Worm (Caenorhabditis elegans) whole organism, L4 larva: Measurements from ENCODE around the gene srr-8.

Source experiments
- D1046.2 ChIP-seq: fragments of 200-800 bp; sonication (Bioruptor generic); IDR thresholded peaks from 2 replicates; pipeline ENCODE4 v1.3.6; 2022; ENCODE audit warnings: missing genetic modification characterization, missing compliant biosample characterization
- F44E2.7 ChIP-seq: fragments of 200-800 bp; sonication (Bioruptor generic); IDR thresholded peaks from 2 replicates; pipeline ENCODE4 v2.1.2; 2022; ENCODE audit warnings: missing genetic modification characterization, missing compliant biosample characterization
- F49E8.2 ChIP-seq: sonication (generic microtip); optimal IDR thresholded peaks from 2 replicates; lab custom pipeline; 2016; ENCODE audit warnings: missing compliant biosample characterization, mild to moderate bottlenecking, missing genetic modification characterization, borderline replicate concordance
- T20F7.1 ChIP-seq: fragments of 200-800 bp; sonication (Bioruptor generic); optimal IDR thresholded peaks from 2 replicates; lab custom pipeline; 2018; ENCODE audit warnings: mild to moderate bottlenecking, missing genetic modification characterization, missing compliant biosample characterization
- T26A8.4 ChIP-seq: fragments of 200-800 bp; sonication (Bioruptor generic); IDR thresholded peaks from 2 replicates; pipeline ENCODE4 v1.3.6; 2022; ENCODE audit warnings: missing genetic modification characterization, missing compliant biosample characterization
- ZK337.2 ChIP-seq: fragments of 200-800 bp; sonication (Bioruptor generic); IDR thresholded peaks from 2 replicates; pipeline ENCODE4 v1.3.6; 2022; ENCODE audit warnings: missing genetic modification reagents, missing genetic modification characterization, missing compliant biosample characterization
- ama-1 ChIP-seq: fragments of 150-350 bp; optimal IDR thresholded peaks from 2 replicates; lab custom pipeline; 2014; ENCODE audit warnings: inconsistent platforms, mixed read lengths
- ceh-62 ChIP-seq: sonication (generic microtip); optimal IDR thresholded peaks from 2 replicates; lab custom pipeline; 2017; ENCODE audit warnings: missing biosample characterization, missing genetic modification characterization
- daf-16 ChIP-seq, 3 experiments: sonication (generic microtip); optimal IDR thresholded peaks; 2 replicates each; lab custom pipeline; 2016 to 2017; ENCODE audit warnings: missing genetic modification characterization in 3 of 3, missing genetic modification reagents in 3 of 3, mild to moderate bottlenecking in 2 of 3, missing compliant biosample characterization in 2 of 3, missing biosample characterization in 1 of 3, moderate library complexity in 1 of 3
- dmd-6 ChIP-seq: fragments of 200-800 bp; sonication (Bioruptor generic); IDR thresholded peaks from 2 replicates; pipeline ENCODE4 v1.3.6; 2022; ENCODE audit warnings: missing genetic modification reagents, missing genetic modification characterization, missing compliant biosample characterization
- dve-1 ChIP-seq: sonication (generic microtip); optimal IDR thresholded peaks from 2 replicates; lab custom pipeline; 2017; ENCODE audit warnings: antibody characterized with exemption, mild to moderate bottlenecking, missing genetic modification characterization, missing compliant biosample characterization; ENCODE audit not compliant: insufficient read depth
- egl-27 ChIP-seq: sonication (generic microtip); optimal IDR thresholded peaks from 3 replicates; lab custom pipeline; 2017; ENCODE audit warnings: missing biosample characterization, missing genetic modification reagents, missing genetic modification characterization
- fos-1 ChIP-seq: fragments of 150-350 bp; optimal IDR thresholded peaks from 2 replicates; lab custom pipeline; 2014; ENCODE audit warnings: missing biosample characterization, missing genetic modification characterization
- hlh-11 ChIP-seq: fragments of 200-800 bp; sonication (Bioruptor generic); optimal IDR thresholded peaks from 2 replicates; lab custom pipeline; 2018; ENCODE audit warnings: mild to moderate bottlenecking, missing genetic modification characterization, missing compliant biosample characterization
- jun-1 ChIP-seq: fragments of 150-350 bp; optimal IDR thresholded peaks from 2 replicates; lab custom pipeline; 2014; ENCODE audit warnings: missing biosample characterization, missing genetic modification reagents, missing genetic modification characterization
- lir-3 ChIP-seq: sonication (generic microtip); optimal IDR thresholded peaks from 2 replicates; lab custom pipeline; 2016; ENCODE audit warnings: mild to moderate bottlenecking, missing genetic modification characterization, missing compliant biosample characterization
- lsy-2 ChIP-seq, 2 experiments: fragments of 150-350 bp in 1 of 2; sonication (generic microtip) in 1 of 2; optimal IDR thresholded peaks; 2 replicates each; lab custom pipeline; 2014 to 2017; ENCODE audit warnings: missing biosample characterization in 2 of 2, missing genetic modification characterization in 2 of 2
- madf-5 ChIP-seq, 2 experiments: fragments of 200-800 bp; sonication (Bioruptor generic); IDR thresholded peaks; 2 replicates each; pipeline ENCODE4 v1.3.6; 2022; ENCODE audit warnings: missing compliant biosample characterization in 2 of 2, missing genetic modification characterization in 2 of 2
- mes-2 ChIP-seq: sonication (generic microtip); optimal IDR thresholded peaks from 2 replicates; lab custom pipeline; 2016; ENCODE audit warnings: missing genotype, mild to moderate bottlenecking, missing genetic modification characterization, missing compliant biosample characterization; ENCODE audit not compliant: poor library complexity, severe bottlenecking
- nhr-11 ChIP-seq: fragments of 150-350 bp; optimal IDR thresholded peaks from 2 replicates; lab custom pipeline; 2014; ENCODE audit warnings: missing biosample characterization, missing genetic modification characterization
- nhr-111 ChIP-seq: fragments of 200-800 bp; sonication (Bioruptor generic); optimal IDR thresholded peaks from 2 replicates; lab custom pipeline; 2018; ENCODE audit warnings: mild to moderate bottlenecking, missing genetic modification characterization, missing compliant biosample characterization
- nhr-25 ChIP-seq: sonication (generic microtip); optimal IDR thresholded peaks from 2 replicates; lab custom pipeline; 2017; ENCODE audit warnings: missing genetic modification characterization, mild to moderate bottlenecking, missing compliant biosample characterization, antibody characterized with exemption, moderate library complexity, borderline replicate concordance; ENCODE audit not compliant: insufficient read depth
- nhr-28 ChIP-seq: fragments of 150-350 bp; optimal IDR thresholded peaks from 2 replicates; lab custom pipeline; 2014; ENCODE audit warnings: missing biosample characterization, missing genetic modification characterization
- nhr-41 ChIP-seq: fragments of 200-800 bp; sonication (Bioruptor generic); IDR thresholded peaks from 2 replicates; pipeline ENCODE4 v1.3.6; 2022; ENCODE audit warnings: missing genetic modification reagents, missing genetic modification characterization, missing compliant biosample characterization
- nhr-48 ChIP-seq: sonication (generic microtip); optimal IDR thresholded peaks from 2 replicates; lab custom pipeline; 2016; ENCODE audit warnings: mild to moderate bottlenecking, missing genetic modification characterization, missing compliant biosample characterization
- rbr-2 ChIP-seq: sonication (generic microtip); optimal IDR thresholded peaks from 2 replicates; lab custom pipeline; 2016; ENCODE audit warnings: missing genotype, missing genetic modification characterization, missing compliant biosample characterization
- saeg-2 ChIP-seq: fragments of 200-800 bp; sonication (Bioruptor generic); IDR thresholded peaks from 2 replicates; pipeline ENCODE4 v1.3.6; 2022; ENCODE audit warnings: missing genetic modification reagents, missing genetic modification characterization, missing compliant biosample characterization
- sdz-12 ChIP-seq: fragments of 200-800 bp; sonication (Bioruptor generic); optimal IDR thresholded peaks from 2 replicates; lab custom pipeline; 2018; ENCODE audit warnings: mild to moderate bottlenecking, missing genetic modification characterization, missing compliant biosample characterization
- snpc-4 ChIP-seq: fragments of 150-350 bp; optimal IDR thresholded peaks from 2 replicates; lab custom pipeline; 2014; ENCODE audit warnings: missing biosample characterization, missing genetic modification characterization
- spr-3 ChIP-seq: fragments of 200-800 bp; sonication (Bioruptor generic); optimal IDR thresholded peaks from 2 replicates; lab custom pipeline; 2018; ENCODE audit warnings: mild to moderate bottlenecking, missing genetic modification characterization, missing compliant biosample characterization
- unc-39 ChIP-seq: sonication (generic microtip); optimal IDR thresholded peaks from 2 replicates; lab custom pipeline; 2017; ENCODE audit warnings: missing biosample characterization, missing genetic modification characterization
- unc-62 ChIP-seq, 3 experiments: fragments of 150-350 bp in 1 of 3; sonication (generic microtip); optimal IDR thresholded peaks in 2 of 3; peaks in 1 of 3; 1 replicate in 1 of 3; 2 replicates in 2 of 3; lab custom pipeline; 2014 to 2017; ENCODE audit warnings: missing biosample characterization in 3 of 3, missing genetic modification characterization in 3 of 3, missing genetic modification reagents in 3 of 3, missing genotype in 1 of 3
- zfp-2 ChIP-seq: sonication (generic microtip); optimal IDR thresholded peaks from 2 replicates; lab custom pipeline; 2016; ENCODE audit warnings: mild to moderate bottlenecking, missing genetic modification characterization, missing compliant biosample characterization
- zip-11 ChIP-seq: fragments of 200-800 bp; sonication (Bioruptor generic); IDR thresholded peaks from 2 replicates; pipeline ENCODE4 v1.3.6; 2022; ENCODE audit warnings: missing genetic modification characterization, missing compliant biosample characterization
- zip-2 ChIP-seq: fragments of 150-350 bp; optimal IDR thresholded peaks from 2 replicates; lab custom pipeline; 2014; ENCODE audit warnings: missing biosample characterization, missing genetic modification characterization

The srr-8 gene

ce11 chrV:4967238-4967637, 34.2 kb upstream of the srr-8 start:
- TF ChIP-seq saeg-2 (GFP tag; lab: Robert Waterston, UW) (no peak), ZK337.2 (no peak), madf-5 (GFP tag; IDR thresholded peaks at IDR 0.05; lab: Robert Waterston, UW) (no peak), lsy-2 (tag; optimal IDR thresholded peaks at IDR 0.05; lab: Kevin White, UChicago) (no peak), nhr-25 (tag; lab: Kevin White, UChicago) (no peak), D1046.2 (GFP tag; lab: Robert Waterston, UW) (no peak), nhr-111 (GFP tag; lab: Kevin White, UChicago) (no peak), nhr-48 (no peak), T20F7.1 (GFP tag; lab: Kevin White, UChicago) (no peak)

ce11 chrV:4968775-4969174, 32.7 kb upstream of the srr-8 start:
- TF ChIP-seq zip-2 (tag; lab: Kevin White, UChicago) (no peak), ZK337.2 (no peak), ama-1 (lab: Kevin White, UChicago) (no peak), egl-27 (tag; lab: Kevin White, UChicago) (no peak), jun-1 (no peak), lir-3 (tag; lab: Kevin White, UChicago) (no peak), lsy-2 (tag; optimal IDR thresholded peaks at IDR 0.05; lab: Kevin White, UChicago) (no peak), F44E2.7 (no peak), rbr-2 (tag; lab: Kevin White, UChicago) (no peak), dmd-6 (peak; percentile 17; the same call in 1 of the 2 replicates), F49E8.2 (tag; lab: Kevin White, UChicago) (no peak), zfp-2 (no peak), hlh-11 (tag; lab: Kevin White, UChicago) (no peak), ceh-62 (no peak), fos-1 (tag; lab: Kevin White, UChicago) (no peak), T26A8.4 (no peak), dve-1 (tag; lab: Kevin White, UChicago) (peak; percentile 27), snpc-4 (no peak), spr-3 (no peak), unc-62 (GFP tag; optimal IDR thresholded peaks at IDR 0.05 in 1 of 2; lab: Kevin White, UChicago) (peak in 1 of 2 experiments; percentile 13), unc-62 (tag; optimal IDR thresholded peaks at IDR 0.05; lab: Kevin White, UChicago) (no peak), mes-2 (tag; lab: Kevin White, UChicago) (no peak)

- TF ChIP-seq sdz-12 (GFP tag; lab: Kevin White, UChicago) (no peak), unc-39 (tag; lab: Kevin White, UChicago) (no peak), unc-62 (GFP tag; optimal IDR thresholded peaks at IDR 0.05 in 1 of 2; lab: Kevin White, UChicago) (peak in 1 of 2 experiments; percentile 33), unc-62 (tag; optimal IDR thresholded peaks at IDR 0.05; lab: Kevin White, UChicago) (no peak), nhr-41 (no peak), dve-1 (tag; lab: Kevin White, UChicago) (peak; percentile 13), nhr-11 (tag; lab: Kevin White, UChicago) (peak; percentile 11), egl-27 (tag; lab: Kevin White, UChicago) (no peak), daf-16 (GFP tag; optimal IDR thresholded peaks at IDR 0.05; lab: Kevin White, UChicago) (no peak), daf-16 (tag; optimal IDR thresholded peaks at IDR 0.05; lab: Kevin White, UChicago) (peak; percentile 61), nhr-28 (peak; percentile 48)
Observed at ce11 chrV:4969503-4969902, 32.0 kb upstream of the srr-8 start.

- TF ChIP-seq zip-11 (GFP tag; lab: Robert Waterston, UW) = no peak
Observed at ce11 chrV:4972943-4973342, 28.5 kb upstream of the srr-8 start, which contains the start of gene srsx-9. Gene srsx-9, minus strand, starts transcription at chrV:4973043.
